Fruit fly (Drosophila melanogaster) whole organism, prepupa: ENCODE data around the gene Hap40.

Source experiments
- Blimp-1 ChIP-seq: fragments of 200-800 bp; sonication (Bioruptor generic); optimal IDR thresholded peaks from 3 replicates; lab custom pipeline; 2017; ENCODE audit warnings: missing biosample characterization, missing genetic modification characterization, mild to moderate bottlenecking, moderate library complexity, missing genetic modification reagents
- CG10631 ChIP-seq: fragments of 200-800 bp; sonication (Bioruptor generic); optimal IDR thresholded peaks from 2 replicates; lab custom pipeline; 2016; ENCODE audit warnings: missing biosample characterization, missing genetic modification characterization
- CG11762 ChIP-seq: fragments of 200-800 bp; sonication (Bioruptor generic); optimal IDR thresholded peaks from 3 replicates; lab custom pipeline; 2016; ENCODE audit warnings: missing biosample characterization, missing genetic modification characterization; ENCODE audit not compliant: insufficient read depth
- CG11902 ChIP-seq: fragments of 200-800 bp; sonication (Bioruptor generic); optimal IDR thresholded peaks from 3 replicates; lab custom pipeline; 2016; ENCODE audit warnings: missing biosample characterization, missing genetic modification characterization
- CG15336 ChIP-seq: fragments of 200-800 bp; sonication (Bioruptor generic); IDR thresholded peaks from 2 replicates; pipeline ENCODE4 v1.3.6; 2022; ENCODE audit warnings: missing biosample characterization, missing genetic modification characterization
- CG1621 ChIP-seq: fragments of 200-800 bp; sonication (Bioruptor generic); optimal IDR thresholded peaks from 3 replicates; lab custom pipeline; 2018; ENCODE audit warnings: missing biosample characterization, mild to moderate bottlenecking, missing genetic modification characterization
- CG3032 ChIP-seq: fragments of 200-800 bp; optimal IDR thresholded peaks from 2 replicates; lab custom pipeline; 2019; ENCODE audit warnings: missing biosample characterization, mild to moderate bottlenecking, missing genetic modification characterization, moderate library complexity
- CG31627 ChIP-seq: fragments of 200-800 bp; sonication (Bioruptor generic); optimal IDR thresholded peaks from 3 replicates; lab custom pipeline; 2016; ENCODE audit warnings: missing biosample characterization, missing genetic modification characterization
- CG32006 ChIP-seq: fragments of 200-800 bp; sonication (Bioruptor generic); optimal IDR thresholded peaks from 3 replicates; lab custom pipeline; 2017; ENCODE audit warnings: missing biosample characterization, mild to moderate bottlenecking, missing genetic modification characterization
- CG34406 ChIP-seq: fragments of 200-800 bp; sonication (Bioruptor generic); optimal IDR thresholded peaks from 3 replicates; lab custom pipeline; 2016; ENCODE audit warnings: missing biosample characterization, missing genetic modification characterization
- CG3919 ChIP-seq: fragments of 200-800 bp; sonication (Bioruptor generic); optimal IDR thresholded peaks from 3 replicates; lab custom pipeline; 2016; ENCODE audit warnings: missing biosample characterization, missing genetic modification characterization
- CG6163 ChIP-seq: fragments of 200-800 bp; sonication (Bioruptor generic); IDR thresholded peaks from 3 replicates; pipeline ENCODE4 v1.3.6; 2022; ENCODE audit warnings: missing biosample characterization, missing genetic modification characterization
- CG6792 ChIP-seq: fragments of 200-800 bp; sonication (Bioruptor generic); optimal IDR thresholded peaks from 3 replicates; lab custom pipeline; 2016; ENCODE audit warnings: missing biosample characterization, missing genetic modification characterization
- CG6808 ChIP-seq: fragments of 200-800 bp; sonication (Bioruptor generic); optimal IDR thresholded peaks from 3 replicates; lab custom pipeline; 2017; ENCODE audit warnings: missing biosample characterization, missing genetic modification characterization, mild to moderate bottlenecking, moderate library complexity, missing genetic modification reagents
- CG6854 ChIP-seq: fragments of 200-800 bp; sonication (Bioruptor generic); optimal IDR thresholded peaks from 2 replicates; lab custom pipeline; 2017; ENCODE audit warnings: missing biosample characterization, mild to moderate bottlenecking, missing genetic modification characterization
- CG7368 ChIP-seq: fragments of 200-800 bp; sonication (Bioruptor generic); optimal IDR thresholded peaks from 3 replicates; lab custom pipeline; 2016; ENCODE audit warnings: missing biosample characterization, missing genetic modification characterization
- CG8319 ChIP-seq: fragments of 200-800 bp; sonication (Bioruptor generic); optimal IDR thresholded peaks from 3 replicates; lab custom pipeline; 2016; ENCODE audit warnings: missing biosample characterization, missing genetic modification characterization
- CG8632 ChIP-seq: fragments of 200-800 bp; sonication (Bioruptor generic); optimal IDR thresholded peaks from 3 replicates; lab custom pipeline; 2016; ENCODE audit warnings: missing biosample characterization, missing genetic modification characterization
- CG9139 ChIP-seq: fragments of 200-800 bp; sonication (Bioruptor generic); optimal IDR thresholded peaks from 3 replicates; lab custom pipeline; 2017; ENCODE audit warnings: missing biosample characterization, mild to moderate bottlenecking, missing genetic modification characterization
- Eip75B ChIP-seq: fragments of 200-800 bp; sonication (Bioruptor generic); optimal IDR thresholded peaks from 3 replicates; lab custom pipeline; 2016; ENCODE audit warnings: missing biosample characterization, missing genetic modification characterization
- Eip78C ChIP-seq: fragments of 200-800 bp; sonication (Bioruptor generic); peaks from one replicate; lab custom pipeline; 2016; ENCODE audit warnings: missing biosample characterization, missing genetic modification characterization
- Eip93F ChIP-seq: fragments of 200-800 bp; sonication (Bioruptor generic); optimal IDR thresholded peaks from 2 replicates; lab custom pipeline; 2016; ENCODE audit warnings: missing biosample characterization, mild to moderate bottlenecking, missing genetic modification characterization
- Ets21C ChIP-seq: fragments of 200-800 bp; sonication (Bioruptor generic); optimal IDR thresholded peaks from 3 replicates; lab custom pipeline; 2016; ENCODE audit warnings: missing biosample characterization, missing genetic modification characterization
- Ets96B ChIP-seq: fragments of 200-800 bp; optimal IDR thresholded peaks from 2 replicates; lab custom pipeline; 2019; ENCODE audit warnings: missing biosample characterization, mild to moderate bottlenecking, missing genetic modification characterization, moderate library complexity
- Hr39 ChIP-seq: fragments of 200-800 bp; sonication (Bioruptor generic); optimal IDR thresholded peaks from 2 replicates; lab custom pipeline; 2016; ENCODE audit warnings: missing biosample characterization, missing genetic modification characterization
- Hr4 ChIP-seq: fragments of 200-800 bp; sonication (Bioruptor generic); optimal IDR thresholded peaks from 3 replicates; lab custom pipeline; 2016; ENCODE audit warnings: missing biosample characterization, missing genetic modification characterization
- Lpt ChIP-seq: fragments of 200-800 bp; sonication (Bioruptor generic); optimal IDR thresholded peaks from 3 replicates; lab custom pipeline; 2016; ENCODE audit warnings: missing biosample characterization, missing genetic modification characterization
- Met ChIP-seq: fragments of 200-800 bp; sonication (Bioruptor generic); optimal IDR thresholded peaks from 3 replicates; lab custom pipeline; 2016; ENCODE audit warnings: missing biosample characterization, missing genetic modification characterization
- OdsH ChIP-seq: fragments of 200-800 bp; sonication (Bioruptor generic); optimal IDR thresholded peaks from 3 replicates; lab custom pipeline; 2016; ENCODE audit warnings: missing biosample characterization, missing genetic modification characterization
- Smox ChIP-seq: fragments of 200-800 bp; sonication (Bioruptor generic); optimal IDR thresholded peaks from 3 replicates; lab custom pipeline; 2016; ENCODE audit warnings: missing biosample characterization, missing genetic modification characterization
- Sox102F ChIP-seq: fragments of 200-800 bp; sonication (Bioruptor generic); optimal IDR thresholded peaks from 2 replicates; lab custom pipeline; 2016; ENCODE audit warnings: missing biosample characterization, mild to moderate bottlenecking, missing genetic modification characterization
- Sox14 ChIP-seq: fragments of 200-800 bp; sonication (Bioruptor generic); optimal IDR thresholded peaks from 3 replicates; lab custom pipeline; 2016; ENCODE audit warnings: missing biosample characterization, missing genetic modification characterization
- achi ChIP-seq: fragments of 200-800 bp; sonication (Bioruptor generic); optimal IDR thresholded peaks from 3 replicates; lab custom pipeline; 2016; ENCODE audit warnings: missing biosample characterization, missing genetic modification characterization
- dsx ChIP-seq: fragments of 200-800 bp; optimal IDR thresholded peaks from 3 replicates; lab custom pipeline; 2019; ENCODE audit warnings: missing biosample characterization, mild to moderate bottlenecking, missing genetic modification characterization, moderate library complexity; ENCODE audit not compliant: poor library complexity, severe bottlenecking
- eg ChIP-seq: fragments of 200-800 bp; sonication (Bioruptor generic); IDR thresholded peaks from 3 replicates; pipeline ENCODE4 v1.3.6; 2022; ENCODE audit warnings: missing biosample characterization, missing genetic modification characterization
- fd59A ChIP-seq: fragments of 200-800 bp; sonication (Bioruptor generic); optimal IDR thresholded peaks from 2 replicates; lab custom pipeline; 2017; ENCODE audit warnings: missing biosample characterization, mild to moderate bottlenecking, missing genetic modification characterization, missing genetic modification reagents
- fd85E ChIP-seq: fragments of 200-800 bp; sonication (Bioruptor generic); optimal IDR thresholded peaks from 3 replicates; lab custom pipeline; 2016; ENCODE audit warnings: missing biosample characterization, missing genetic modification characterization
- fkh ChIP-seq: fragments of 200-800 bp; sonication (Bioruptor generic); optimal IDR thresholded peaks from 3 replicates; lab custom pipeline; 2017; ENCODE audit warnings: missing biosample characterization, mild to moderate bottlenecking, missing genetic modification characterization, moderate library complexity
- lz ChIP-seq: fragments of 200-800 bp; sonication (Bioruptor generic); optimal IDR thresholded peaks from 3 replicates; lab custom pipeline; 2016; ENCODE audit warnings: missing biosample characterization, missing genetic modification characterization
- salr ChIP-seq, 2 experiments: fragments of 200-800 bp; sonication (Bioruptor generic); optimal IDR thresholded peaks; 3 replicates each; lab custom pipeline; 2016 to 2018; ENCODE audit warnings: missing biosample characterization in 2 of 2, missing genetic modification characterization in 2 of 2, mild to moderate bottlenecking in 1 of 2
- spab ChIP-seq: fragments of 200-800 bp; sonication (Bioruptor generic); optimal IDR thresholded peaks from 2 replicates; lab custom pipeline; 2017; ENCODE audit warnings: missing biosample characterization, mild to moderate bottlenecking, missing genetic modification characterization, missing genetic modification reagents
- ss ChIP-seq, 2 experiments: fragments of 200-800 bp; sonication (Bioruptor generic); optimal IDR thresholded peaks; 2 replicates in 1 of 2; 3 replicates in 1 of 2; lab custom pipeline; 2017 to 2018; ENCODE audit warnings: mild to moderate bottlenecking in 2 of 2, missing biosample characterization in 2 of 2, missing genetic modification characterization in 2 of 2, moderate library complexity in 1 of 2
- svp ChIP-seq: fragments of 200-800 bp; sonication (Bioruptor generic); peaks from one replicate; lab custom pipeline; 2016; ENCODE audit warnings: missing biosample characterization, missing genetic modification characterization
- topi ChIP-seq: fragments of 200-800 bp; sonication (Bioruptor generic); optimal IDR thresholded peaks from 3 replicates; lab custom pipeline; 2016; ENCODE audit warnings: missing biosample characterization, missing genetic modification characterization
- vri ChIP-seq: fragments of 200-800 bp; sonication (Bioruptor generic); optimal IDR thresholded peaks from 3 replicates; lab custom pipeline; 2016; ENCODE audit warnings: missing biosample characterization, mild to moderate bottlenecking, missing genetic modification characterization

Hap40 gene

dm6 chrX:15684419-15684818, 19.5 kb upstream of the Hap40 start:
- TF ChIP-seq Eip78C, result no peak
- TF ChIP-seq fd59A (GFP tag; lab: Kevin White, UChicago), result no peak
- no peak for TF ChIP-seq CG34406 (GFP tag; lab: Kevin White, UChicago)
- TF ChIP-seq salr (GFP tag; optimal IDR thresholded peaks at IDR 0.05; lab: Kevin White, UChicago), result no peak
- TF ChIP-seq CG10631 (GFP tag; lab: Kevin White, UChicago), result no peak
- TF ChIP-seq topi (GFP tag; lab: Kevin White, UChicago), result no peak
- TF ChIP-seq lz (GFP tag; lab: Kevin White, UChicago), result no peak
- TF ChIP-seq CG11762 (GFP tag; lab: Kevin White, UChicago), result no peak
- no peak for TF ChIP-seq CG32006 (GFP tag; lab: Kevin White, UChicago)
- TF ChIP-seq OdsH, result no peak
- TF ChIP-seq CG6854, result no peak
- no peak for TF ChIP-seq CG8319 (GFP tag; lab: Kevin White, UChicago)
- no peak for TF ChIP-seq CG3032
- TF ChIP-seq achi (GFP tag; lab: Kevin White, UChicago), result no peak
- no peak for TF ChIP-seq CG8632 (GFP tag; lab: Kevin White, UChicago)

- no peak for TF ChIP-seq Hr4 (GFP tag; lab: Kevin White, UChicago)
- TF ChIP-seq CG11902, result no peak
- no peak for TF ChIP-seq Ets96B
- no peak for TF ChIP-seq CG32006 (GFP tag; lab: Kevin White, UChicago)
- TF ChIP-seq CG7368 (GFP tag; lab: Kevin White, UChicago), result no peak
- no peak for TF ChIP-seq Sox102F (GFP tag; lab: Kevin White, UChicago)
- TF ChIP-seq CG1621 (tag; lab: Kevin White, UChicago), result no peak
- no peak for TF ChIP-seq CG8632 (GFP tag; lab: Kevin White, UChicago)
- no peak for TF ChIP-seq vri (GFP tag; lab: Kevin White, UChicago)
- no peak for TF ChIP-seq spab (GFP tag; lab: Kevin White, UChicago)
- no peak for TF ChIP-seq CG15336 (GFP tag; lab: Robert Waterston, UW)
- TF ChIP-seq Eip93F, result no peak
- TF ChIP-seq ss (GFP tag; optimal IDR thresholded peaks at IDR 0.05; lab: Kevin White, UChicago), result no peak
- no peak for TF ChIP-seq CG10631 (GFP tag; lab: Kevin White, UChicago)
- no peak for TF ChIP-seq fd59A (GFP tag; lab: Kevin White, UChicago)
- no peak for TF ChIP-seq dsx (GFP tag; lab: Kevin White, UChicago)
- TF ChIP-seq eg (GFP tag; lab: Robert Waterston, UW), result no peak
- no peak for TF ChIP-seq CG6808 (GFP tag; lab: Kevin White, UChicago)
Measured at dm6 chrX:15688757-15689156, 15.2 kb upstream of the Hap40 start, which contains the start of gene CG15599. Gene CG15599 (minus strand): TSS chrX:15688857.

DNA sequence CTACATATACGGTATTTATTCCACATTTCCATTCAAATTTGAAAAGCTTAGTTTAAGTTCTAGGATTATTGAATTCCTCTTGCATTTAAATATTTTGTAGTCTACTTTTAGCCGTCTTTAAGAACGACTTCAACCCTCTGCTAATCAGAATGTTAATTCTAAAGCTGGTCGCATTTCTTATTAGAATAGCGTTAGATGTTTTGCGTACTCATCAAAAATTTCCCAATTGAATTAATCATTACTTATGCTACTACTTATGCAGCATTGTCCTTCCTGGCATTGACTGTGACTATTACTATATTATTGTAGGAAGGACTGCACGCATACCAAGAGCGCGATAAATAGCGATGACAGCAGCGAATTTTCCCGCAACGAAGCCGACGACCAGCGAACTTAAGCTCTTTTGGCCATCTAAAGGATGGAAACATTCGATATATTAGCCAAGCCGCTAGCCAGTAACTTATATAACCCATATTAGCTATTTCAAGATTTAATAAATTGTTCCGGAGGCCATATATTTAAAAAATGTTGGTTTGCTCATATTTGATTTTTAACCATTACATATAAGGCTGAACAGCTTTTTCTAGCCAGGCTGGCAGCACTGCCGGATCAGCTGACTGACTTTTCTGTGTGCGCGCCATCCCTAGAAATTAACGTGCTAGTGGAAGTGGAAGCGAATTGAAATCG, 6.9 kb upstream of the Hap40 start, which contains the start of gene CG8128:
TSS of gene CG8128 (plus strand) at position 641 of the 687 bp plus-strand sequence.
- no peak for TF ChIP-seq fd85E (GFP tag; lab: Kevin White, UChicago)
- no peak for TF ChIP-seq CG3919
- TF ChIP-seq Smox (GFP tag; lab: Kevin White, UChicago), result no peak
- TF ChIP-seq ss (GFP tag; optimal IDR thresholded peaks at IDR 0.05; lab: Kevin White, UChicago), result no peak
- no peak for TF ChIP-seq CG6808 (GFP tag; lab: Kevin White, UChicago)
- TF ChIP-seq Met, result peak; percentile 13
- TF ChIP-seq Blimp-1 (GFP tag; lab: Kevin White, UChicago), result no peak
- TF ChIP-seq OdsH, result no peak
- no peak for TF ChIP-seq fd59A (GFP tag; lab: Kevin White, UChicago)
- no peak for TF ChIP-seq eg (GFP tag; lab: Robert Waterston, UW)
- peak; percentile 19 for TF ChIP-seq Hr39 (GFP tag; lab: Kevin White, UChicago)
- no peak for TF ChIP-seq dsx (GFP tag; lab: Kevin White, UChicago)
- no peak for TF ChIP-seq topi (GFP tag; lab: Kevin White, UChicago)
- no peak for TF ChIP-seq Sox14
- TF ChIP-seq Eip75B (GFP tag; lab: Kevin White, UChicago), result no peak
- TF ChIP-seq svp (GFP tag; lab: Kevin White, UChicago), result peak; percentile 58
- TF ChIP-seq Lpt, result no peak
- peak; percentile 6 for TF ChIP-seq CG31627 (GFP tag; lab: Kevin White, UChicago)
- TF ChIP-seq CG6163 (GFP tag; lab: Robert Waterston, UW), result no peak
- TF ChIP-seq Ets21C (GFP tag; lab: Kevin White, UChicago), result no peak
- TF ChIP-seq CG6792 (GFP tag; lab: Kevin White, UChicago), result no peak
- no peak for TF ChIP-seq CG11762 (GFP tag; lab: Kevin White, UChicago)
- no peak for TF ChIP-seq fkh (GFP tag; lab: Kevin White, UChicago)
- TF ChIP-seq CG3032, result no peak
- TF ChIP-seq CG9139, result no peak
- TF ChIP-seq CG1621 (tag; lab: Kevin White, UChicago), result no peak
- TF ChIP-seq CG8319 (GFP tag; lab: Kevin White, UChicago), result no peak
- TF ChIP-seq vri (GFP tag; lab: Kevin White, UChicago), result no peak
- no peak for TF ChIP-seq spab (GFP tag; lab: Kevin White, UChicago)
- TF ChIP-seq CG10631 (GFP tag; lab: Kevin White, UChicago), result no peak
